Fruit fly (Drosophila melanogaster): ENCODE data around the gene chas.
A peak's percentile ranks its signal among the peaks of the same experiment; 100 is the strongest.

chas gene

dm6 chrX:17624983-17625401 is 73.5 kb downstream of the chas start (continued):
- peak; percentile 97 for TF ChIP-seq Ets65A (GFP tag)
- no peak for TF ChIP-seq CkIIα-i1 (GFP tag; IDR thresholded peaks at IDR 0.05)
- peak; percentile 87 for TF ChIP-seq CG10209 (GFP tag; optimal IDR thresholded peaks at IDR 0.05)
- no peak for TF ChIP-seq Opbp (GFP tag; IDR thresholded peaks at IDR 0.05; ENCODE audit: partially characterized antibody)
- TF ChIP-seq CG13424 (tag; optimal IDR thresholded peaks at IDR 0.05), result peak; percentile 93
- TF ChIP-seq CG33557 (GFP tag; optimal IDR thresholded peaks at IDR 0.05), result peak; percentile 0
- peak; percentile 82 for TF ChIP-seq seq (GFP tag; IDR thresholded peaks at IDR 0.05)
- peak; percentile 30 for TF ChIP-seq ab (GFP tag; optimal IDR thresholded peaks at IDR 0.05)
- peak; percentile 82 for TF ChIP-seq D19A (tag; optimal IDR thresholded peaks at IDR 0.05)
- TF ChIP-seq mirr (GFP tag; optimal IDR thresholded peaks at IDR 0.05), result peak; percentile 78
- peak; percentile 52 for TF ChIP-seq CG17186 (GFP tag; optimal IDR thresholded peaks at IDR 0.05)
- TF ChIP-seq HLH4C (GFP tag; IDR thresholded peaks at IDR 0.05; ENCODE audit: partially characterized antibody), result no peak
- peak; percentile 63 for TF ChIP-seq trem (tag; optimal IDR thresholded peaks at IDR 0.05)
- peak in 1 of 3 experiments; percentile 48 for TF ChIP-seq lola (GFP tag; optimal IDR thresholded peaks at IDR 0.05)
- peak; percentile 48 for TF ChIP-seq CG7928 (GFP tag; optimal IDR thresholded peaks at IDR 0.05)
- TF ChIP-seq ato (GFP tag; IDR thresholded peaks at IDR 0.05; ENCODE audit: partially characterized antibody), result no peak
- TF ChIP-seq CG32767 (GFP tag; IDR thresholded peaks at IDR 0.05), result peak; percentile 54
- TF ChIP-seq CG12744 (GFP tag; optimal IDR thresholded peaks at IDR 0.05), result peak; percentile 78
- TF ChIP-seq org-1 (GFP tag; optimal IDR thresholded peaks at IDR 0.05), result peak; percentile 91
- TF ChIP-seq az2 (GFP tag; optimal IDR thresholded peaks at IDR 0.05), result peak; percentile 79
- peak; percentile 54; the same call in 1 of the 2 replicates for TF ChIP-seq ap (GFP tag; IDR thresholded peaks at IDR 0.05)
- TF ChIP-seq zen (tag; optimal IDR thresholded peaks at IDR 0.05), result peak; percentile 62
- TF ChIP-seq Hey (tag; optimal IDR thresholded peaks at IDR 0.05), result peak; percentile 70
- TF ChIP-seq CG17912 (GFP tag; optimal IDR thresholded peaks at IDR 0.05), result peak; percentile 45
- TF ChIP-seq Rfx (GFP tag; IDR thresholded peaks at IDR 0.05), result peak; percentile 87
- TF ChIP-seq zfh2 (GFP tag; optimal IDR thresholded peaks at IDR 0.05), result peak; percentile 82
- TF ChIP-seq ase (GFP tag; IDR thresholded peaks at IDR 0.05), result peak; percentile 57; the same call in 2 of the 3 replicates
- TF ChIP-seq CG8478 (optimal IDR thresholded peaks at IDR 0.05), result no peak
- TF ChIP-seq caup (GFP tag; optimal IDR thresholded peaks at IDR 0.05; ENCODE audit: severe bottlenecking), result peak; percentile 83
- TF ChIP-seq CG6813 (GFP tag; optimal IDR thresholded peaks at IDR 0.05), result peak; percentile 82
- TF ChIP-seq CG9876 (GFP tag; optimal IDR thresholded peaks at IDR 0.05), result peak; percentile 49
- peak; percentile 84 for TF ChIP-seq CG17385 (GFP tag; optimal IDR thresholded peaks at IDR 0.05)
- no peak for TF ChIP-seq Lpt (GFP tag; optimal IDR thresholded peaks at IDR 0.05)
- peak; percentile 71 for TF ChIP-seq CG9609 (GFP tag; optimal IDR thresholded peaks at IDR 0.05)
- no peak for TF ChIP-seq CG9797 (GFP tag; optimal IDR thresholded peaks at IDR 0.05)
- TF ChIP-seq Hand (GFP tag; optimal IDR thresholded peaks at IDR 0.05), result peak; percentile 79
- no peak for TF ChIP-seq Kr (GFP tag; optimal IDR thresholded peaks at IDR 0.05)
- peak; percentile 77 for TF ChIP-seq CG8388 (GFP tag; optimal IDR thresholded peaks at IDR 0.05)
- TF ChIP-seq ara (GFP tag; IDR thresholded peaks at IDR 0.05), result 0 out of 2 replicates have a peak, but pooled peaks have one; percentile 6
- peak; percentile 93 for TF ChIP-seq dmrt99B (tag; optimal IDR thresholded peaks at IDR 0.05)
- TF ChIP-seq sima (GFP tag; optimal IDR thresholded peaks at IDR 0.05), result peak; percentile 30
- TF ChIP-seq cas (GFP tag; IDR thresholded peaks at IDR 0.05), result 0 out of 2 replicates have a peak, but pooled peaks have one; percentile 35
- TF ChIP-seq sc (optimal IDR thresholded peaks at IDR 0.05), result no peak
- TF ChIP-seq sc (GFP tag; optimal IDR thresholded peaks at IDR 0.05), result peak; percentile 48
- TF ChIP-seq eve (GFP tag; optimal IDR thresholded peaks at IDR 0.05), result peak in 1 of 2 experiments; percentile 98
- TF ChIP-seq vnd (GFP tag; IDR thresholded peaks at IDR 0.05; ENCODE audit: partially characterized antibody), result no peak
- TF ChIP-seq gfzf (GFP tag; optimal IDR thresholded peaks at IDR 0.05), result no peak
- peak; percentile 91 for TF ChIP-seq CG7556 (GFP tag; optimal IDR thresholded peaks at IDR 0.05)
- no peak for TF ChIP-seq hth (optimal IDR thresholded peaks at IDR 0.05)
- peak; percentile 65 for TF ChIP-seq dm (GFP tag; optimal IDR thresholded peaks at IDR 0.05)
- peak; percentile 67 for TF ChIP-seq CG3407 (GFP tag; optimal IDR thresholded peaks at IDR 0.05)

All from whole organism, embryonic.